Fruit fly (Drosophila melanogaster) whole organism, embryonic: ENCODE data around the gene bbg.

Source experiments
- Atf3 ChIP-seq: fragments of 200-800 bp; sonication (Bioruptor generic); optimal IDR thresholded peaks from 3 replicates; lab custom pipeline; 2016; ENCODE audit warnings: missing biosample characterization, missing genetic modification characterization
- Awh ChIP-seq: fragments of 200-800 bp; sonication (Bioruptor generic); IDR thresholded peaks from 2 replicates; pipeline ENCODE4, ENCODE4 v1.3.6; 2022; ENCODE audit warnings: missing biosample characterization, missing genetic modification characterization
- BEAF-32 ChIP-seq: fragments of 200-800 bp; sonication (Bioruptor generic); optimal IDR thresholded peaks from 3 replicates; lab custom pipeline; 2017; ENCODE audit warnings: missing biosample characterization, missing genetic modification characterization, mild to moderate bottlenecking, moderate library complexity, missing genetic modification reagents
- Bgb ChIP-seq: fragments of 200-800 bp; sonication (Bioruptor generic); IDR thresholded peaks from 2 replicates; pipeline ENCODE4 v1.3.6; 2022; ENCODE audit warnings: missing biosample characterization, missing genetic modification characterization; ENCODE audit not compliant: partially characterized antibody
- Blimp-1 ChIP-seq: fragments of 200-800 bp; sonication (Bioruptor generic); optimal IDR thresholded peaks from 3 replicates; lab custom pipeline; 2018; ENCODE audit warnings: missing biosample characterization, missing genetic modification characterization, mild to moderate bottlenecking, moderate library complexity, missing genetic modification reagents
- CG10209 ChIP-seq: fragments of 200-800 bp; sonication (Bioruptor generic); optimal IDR thresholded peaks from 3 replicates; lab custom pipeline; 2017; ENCODE audit warnings: missing biosample characterization, mild to moderate bottlenecking, missing genetic modification characterization, missing genetic modification reagents
- CG11723 ChIP-seq: fragments of 200-800 bp; sonication (Bioruptor generic); optimal IDR thresholded peaks from 2 replicates; lab custom pipeline; 2017; ENCODE audit warnings: missing biosample characterization, mild to moderate bottlenecking, missing genetic modification characterization
- CG14860 ChIP-seq: fragments of 200-800 bp; sonication (Bioruptor generic); IDR thresholded peaks from 3 replicates; pipeline ENCODE4 v1.3.6; 2022; ENCODE audit warnings: missing biosample characterization, missing genetic modification characterization; ENCODE audit not compliant: partially characterized antibody
- CG15601 ChIP-seq: fragments of 200-800 bp; sonication (Bioruptor generic); optimal IDR thresholded peaks from 3 replicates; lab custom pipeline; 2019; ENCODE audit warnings: missing biosample characterization, mild to moderate bottlenecking, missing genetic modification characterization, moderate library complexity
- CG1603 ChIP-seq: fragments of 200-800 bp; sonication (Bioruptor generic); optimal IDR thresholded peaks from 2 replicates; lab custom pipeline; 2019; ENCODE audit warnings: missing biosample characterization, mild to moderate bottlenecking, missing genetic modification characterization, moderate library complexity
- CG18619 ChIP-seq: fragments of 200-800 bp; sonication (Bioruptor generic); optimal IDR thresholded peaks from 3 replicates; lab custom pipeline; 2017; ENCODE audit warnings: missing biosample characterization, mild to moderate bottlenecking, missing genetic modification characterization
- CG2199 ChIP-seq: fragments of 200-800 bp; sonication (Bioruptor generic); IDR thresholded peaks from 3 replicates; pipeline ENCODE4 v1.3.6; 2022; ENCODE audit warnings: missing biosample characterization, missing genetic modification characterization
- CG3065 ChIP-seq: fragments of 200-800 bp; sonication (Bioruptor generic); optimal IDR thresholded peaks from 2 replicates; lab custom pipeline; 2016; ENCODE audit warnings: missing biosample characterization, missing genetic modification characterization
- CG3281 ChIP-seq: fragments of 200-800 bp; sonication (Bioruptor generic); optimal IDR thresholded peaks from 3 replicates; lab custom pipeline; 2017; ENCODE audit warnings: missing biosample characterization, mild to moderate bottlenecking, missing genetic modification characterization
- CG4404 ChIP-seq: fragments of 200-800 bp; sonication (Bioruptor generic); IDR thresholded peaks from 2 replicates; pipeline ENCODE4 v1.3.6; 2022; ENCODE audit warnings: missing biosample characterization, missing genetic modification characterization
- CG5180 ChIP-seq: fragments of 200-800 bp; sonication (Bioruptor generic); optimal IDR thresholded peaks from 3 replicates; lab custom pipeline; 2017; ENCODE audit warnings: missing biosample characterization, missing genetic modification characterization, mild to moderate bottlenecking, moderate library complexity, missing genetic modification reagents
- CG6654 ChIP-seq: fragments of 200-800 bp; sonication (Bioruptor generic); optimal IDR thresholded peaks from 2 replicates; lab custom pipeline; 2017; ENCODE audit warnings: missing biosample characterization, mild to moderate bottlenecking, missing genetic modification characterization
- CG6854 ChIP-seq: fragments of 200-800 bp; sonication (Bioruptor generic); optimal IDR thresholded peaks from 3 replicates; lab custom pipeline; 2017; ENCODE audit warnings: missing biosample characterization, mild to moderate bottlenecking, missing genetic modification characterization
- CG7987 ChIP-seq: fragments of 200-800 bp; sonication (Bioruptor generic); optimal IDR thresholded peaks from 2 replicates; lab custom pipeline; 2018; ENCODE audit warnings: missing biosample characterization, mild to moderate bottlenecking, missing genetic modification characterization, moderate library complexity
- CG8924 ChIP-seq: fragments of 200-800 bp; optimal IDR thresholded peaks from 3 replicates; lab custom pipeline; 2019; ENCODE audit warnings: missing biosample characterization, mild to moderate bottlenecking, missing genetic modification characterization, moderate library complexity
- CG9609 ChIP-seq: fragments of 200-800 bp; sonication (Bioruptor generic); optimal IDR thresholded peaks from 3 replicates; lab custom pipeline; 2016; ENCODE audit warnings: missing biosample characterization, missing genetic modification characterization
- CHES-1-like ChIP-seq: fragments of 200-800 bp; sonication (Bioruptor generic); optimal IDR thresholded peaks from 2 replicates; lab custom pipeline; 2016; ENCODE audit warnings: missing biosample characterization, missing genetic modification characterization
- CTCF ChIP-seq: fragments of 200-800 bp; sonication (Bioruptor generic); optimal IDR thresholded peaks from 2 replicates; lab custom pipeline; 2017; ENCODE audit warnings: missing biosample characterization, mild to moderate bottlenecking, missing genetic modification characterization, moderate library complexity
- Camta ChIP-seq: fragments of 200-800 bp; sonication (Bioruptor generic); optimal IDR thresholded peaks from 2 replicates; lab custom pipeline; 2016; ENCODE audit warnings: missing biosample characterization, missing genetic modification characterization
- Dad ChIP-seq: fragments of 200-800 bp; sonication (Bioruptor generic); optimal IDR thresholded peaks from 3 replicates; lab custom pipeline; 2016; ENCODE audit warnings: missing biosample characterization, missing genetic modification characterization
- E2f2 ChIP-seq: fragments of 200-800 bp; sonication (Bioruptor generic); IDR thresholded peaks from 2 replicates; pipeline ENCODE4 v1.3.6; 2022; ENCODE audit warnings: missing biosample characterization, missing genetic modification characterization
- ERR ChIP-seq: fragments of 200-800 bp; sonication (Bioruptor generic); optimal IDR thresholded peaks from 2 replicates; lab custom pipeline; 2016; ENCODE audit warnings: missing biosample characterization, missing genetic modification characterization
- Ets65A ChIP-seq: fragments of 200-800 bp; sonication (Bioruptor generic); peaks from one replicate; lab custom pipeline; 2016; ENCODE audit warnings: missing biosample characterization, missing genetic modification characterization
- Fer1 ChIP-seq: fragments of 200-800 bp; sonication (Bioruptor generic); optimal IDR thresholded peaks from 2 replicates; lab custom pipeline; 2017; ENCODE audit warnings: missing biosample characterization, mild to moderate bottlenecking, missing genetic modification characterization
- Hsf ChIP-seq: fragments of 200-800 bp; sonication (Bioruptor generic); optimal IDR thresholded peaks from 3 replicates; lab custom pipeline; 2016; ENCODE audit warnings: missing biosample characterization, missing genetic modification characterization
- Lim3 ChIP-seq: fragments of 200-800 bp; sonication (Bioruptor generic); IDR thresholded peaks from 2 replicates; pipeline ENCODE4 v1.3.6; 2022; ENCODE audit warnings: missing biosample characterization, missing genetic modification characterization
- MESR4 ChIP-seq: fragments of 200-800 bp; sonication (Bioruptor generic); optimal IDR thresholded peaks from 2 replicates; lab custom pipeline; 2018; ENCODE audit warnings: missing biosample characterization, mild to moderate bottlenecking, missing genetic modification characterization, moderate library complexity
- Sox100B ChIP-seq: fragments of 200-800 bp; sonication (Bioruptor generic); optimal IDR thresholded peaks from 3 replicates; lab custom pipeline; 2018; ENCODE audit warnings: missing biosample characterization, mild to moderate bottlenecking, missing genetic modification characterization
- Sry-β ChIP-seq: fragments of 200-800 bp; sonication (Bioruptor generic); optimal IDR thresholded peaks from 2 replicates; lab custom pipeline; 2018; ENCODE audit warnings: missing biosample characterization, mild to moderate bottlenecking, missing genetic modification characterization, moderate library complexity
- Trl ChIP-seq, 3 experiments: fragments of >200 bp in 2 of 3; fragments of 200-800 bp in 1 of 3; sonication (Bioruptor generic) in 1 of 3; optimal IDR thresholded peaks; 2 replicates in 1 of 3; 3 replicates in 2 of 3; lab custom pipeline; 2016 to 2017; ENCODE audit warnings: missing biosample characterization in 1 of 3, missing genetic modification characterization in 1 of 3
- Xrp1 ChIP-seq: fragments of 200-800 bp; sonication (Bioruptor generic); IDR thresholded peaks from 2 replicates; pipeline ENCODE4 v1.3.6; 2022; ENCODE audit warnings: missing biosample characterization, missing genetic modification characterization
- ato ChIP-seq: fragments of 200-800 bp; sonication (Bioruptor generic); IDR thresholded peaks from 2 replicates; pipeline ENCODE4 v1.3.6; 2022; ENCODE audit warnings: missing biosample characterization, missing genetic modification characterization; ENCODE audit not compliant: partially characterized antibody
- dan ChIP-seq: fragments of 200-800 bp; sonication (Bioruptor generic); IDR thresholded peaks from 2 replicates; pipeline ENCODE4 v1.3.6; 2022; ENCODE audit warnings: missing biosample characterization, missing genetic modification characterization
- dmrt11E ChIP-seq: fragments of 200-800 bp; sonication (Bioruptor generic); optimal IDR thresholded peaks from 3 replicates; lab custom pipeline; 2018; ENCODE audit warnings: missing biosample characterization, mild to moderate bottlenecking, missing genetic modification characterization, moderate library complexity
- gt ChIP-seq: fragments of 200-800 bp; sonication (Bioruptor generic); IDR thresholded peaks from 2 replicates; pipeline ENCODE4 v1.3.6; 2022; ENCODE audit warnings: missing biosample characterization, missing genetic modification characterization
- kah ChIP-seq: fragments of 200-800 bp; sonication (Bioruptor generic); optimal IDR thresholded peaks from 2 replicates; lab custom pipeline; 2018; ENCODE audit warnings: missing biosample characterization, mild to moderate bottlenecking, missing genetic modification characterization
- kni ChIP-seq: fragments of 200-800 bp; sonication (Bioruptor generic); optimal IDR thresholded peaks from 3 replicates; lab custom pipeline; 2017; ENCODE audit warnings: mild to moderate bottlenecking, missing biosample characterization, missing genetic modification reagents, missing genetic modification characterization
- luna ChIP-seq: fragments of 200-800 bp; sonication (Bioruptor generic); optimal IDR thresholded peaks from 2 replicates; lab custom pipeline; 2016; ENCODE audit warnings: missing biosample characterization, missing genetic modification characterization
- mam ChIP-seq: fragments of 200-800 bp; sonication (Bioruptor generic); optimal IDR thresholded peaks from 3 replicates; lab custom pipeline; 2016; ENCODE audit warnings: missing biosample characterization, missing genetic modification characterization
- pita ChIP-seq: fragments of 200-800 bp; sonication (Bioruptor generic); optimal IDR thresholded peaks from 2 replicates; lab custom pipeline; 2017; ENCODE audit warnings: missing biosample characterization, mild to moderate bottlenecking, missing genetic modification characterization
- run ChIP-seq: fragments of 200-800 bp; sonication (Bioruptor generic); optimal IDR thresholded peaks from 3 replicates; lab custom pipeline; 2018; ENCODE audit warnings: missing biosample characterization, mild to moderate bottlenecking, missing genetic modification characterization
- scrt ChIP-seq: fragments of 200-800 bp; sonication (Bioruptor generic); optimal IDR thresholded peaks from 2 replicates; lab custom pipeline; 2018; ENCODE audit warnings: missing biosample characterization, mild to moderate bottlenecking, missing genetic modification characterization, moderate library complexity
- sim ChIP-seq: fragments of 200-800 bp; sonication (Bioruptor generic); IDR thresholded peaks from 2 replicates; pipeline ENCODE4 v1.3.6; 2022; ENCODE audit warnings: missing biosample characterization, missing genetic modification characterization
- sisA ChIP-seq: fragments of 200-800 bp; sonication (Bioruptor generic); IDR thresholded peaks from 2 replicates; pipeline ENCODE4 v1.3.6; 2022; ENCODE audit warnings: missing biosample characterization, missing genetic modification characterization
- sr ChIP-seq: fragments of 200-800 bp; sonication (Bioruptor generic); IDR thresholded peaks from 3 replicates; pipeline ENCODE4 v1.3.6; 2022; ENCODE audit warnings: missing biosample characterization, missing genetic modification characterization
- tup ChIP-seq: fragments of 200-800 bp; sonication (Bioruptor generic); optimal IDR thresholded peaks from 2 replicates; lab custom pipeline; 2016; ENCODE audit warnings: missing biosample characterization, mild to moderate bottlenecking, missing genetic modification characterization, moderate library complexity
- wdn ChIP-seq: fragments of 200-800 bp; sonication (Bioruptor generic); IDR thresholded peaks from 2 replicates; pipeline ENCODE4 v1.3.6; 2022; ENCODE audit warnings: missing biosample characterization, missing genetic modification characterization

Gene bbg

dm6 chr3L:14364701-14365100 lies 171.4 kb downstream of the bbg start (continued):
- no peak for TF ChIP-seq wdn (GFP tag; lab: Robert Waterston, UW)
- TF ChIP-seq CG7987: no peak
- no peak for TF ChIP-seq mam
- TF ChIP-seq luna (GFP tag; lab: Kevin White, UChicago): no peak
- TF ChIP-seq Camta (GFP tag; lab: Kevin White, UChicago): peak; percentile 45
- no peak for TF ChIP-seq CG2199 (GFP tag; lab: Robert Waterston, UW)
- no peak for TF ChIP-seq Lim3 (GFP tag; lab: Robert Waterston, UW)
- peak; percentile 19 for TF ChIP-seq Dad (GFP tag; lab: Kevin White, UChicago)
- no peak for TF ChIP-seq ERR (GFP tag; lab: Kevin White, UChicago)
- TF ChIP-seq Trl (optimal IDR thresholded peaks at IDR 0.05; lab: Kevin White, UChicago): no peak
- TF ChIP-seq Trl (GFP tag; optimal IDR thresholded peaks at IDR 0.05; lab: Kevin White, UChicago): no peak
- TF ChIP-seq CG3065 (GFP tag; lab: Kevin White, UChicago): no peak
- TF ChIP-seq CG6654: no peak
- no peak for TF ChIP-seq dan (GFP tag; lab: Robert Waterston, UW)
- TF ChIP-seq pita (GFP tag; lab: Kevin White, UChicago): no peak
- TF ChIP-seq CTCF (GFP tag; lab: Kevin White, UChicago): no peak
- TF ChIP-seq Awh (GFP tag; lab: Robert Waterston, UW): no peak
- no peak for TF ChIP-seq Ets65A (GFP tag; lab: Kevin White, UChicago)
- no peak for TF ChIP-seq sr (GFP tag; lab: Robert Waterston, UW)
- no peak for TF ChIP-seq CG6854 (GFP tag; lab: Kevin White, UChicago)
- TF ChIP-seq CG18619 (GFP tag; lab: Kevin White, UChicago): no peak
- no peak for TF ChIP-seq scrt (GFP tag; lab: Kevin White, UChicago)
- TF ChIP-seq Sry-β (GFP tag; lab: Kevin White, UChicago): no peak
- TF ChIP-seq ato (GFP tag; lab: Robert Waterston, UW): no peak
- TF ChIP-seq Sox100B (GFP tag; lab: Kevin White, UChicago): no peak
- no peak for TF ChIP-seq MESR4 (GFP tag; lab: Kevin White, UChicago)
- no peak for TF ChIP-seq CG3281 (GFP tag; lab: Kevin White, UChicago)
- peak; percentile 11 for TF ChIP-seq CG8924 (tag; lab: Kevin White, UChicago)
- TF ChIP-seq run (tag; lab: Kevin White, UChicago): no peak
- TF ChIP-seq kah (GFP tag; lab: Kevin White, UChicago): no peak
- no peak for TF ChIP-seq Bgb
- 0 out of 2 replicates have a peak, but pooled peaks have one; percentile 27 for TF ChIP-seq sim (GFP tag; lab: Robert Waterston, UW)
- peak; percentile 83 for TF ChIP-seq Xrp1
- TF ChIP-seq gt (GFP tag; lab: Robert Waterston, UW): no peak
- no peak for TF ChIP-seq sisA (GFP tag; lab: Robert Waterston, UW)
- TF ChIP-seq tup: no peak
- no peak for TF ChIP-seq kni
- peak; percentile 30 for TF ChIP-seq CG1603 (tag; lab: Kevin White, UChicago)
- peak; percentile 53 for TF ChIP-seq CG4404
- TF ChIP-seq CG14860: no peak
- TF ChIP-seq Fer1 (GFP tag; lab: Kevin White, UChicago): no peak
- TF ChIP-seq dmrt11E (tag; lab: Kevin White, UChicago): peak; percentile 91
- TF ChIP-seq Blimp-1 (GFP tag; lab: Kevin White, UChicago): peak; percentile 47
- peak; percentile 49 for TF ChIP-seq CG15601 (tag; lab: Kevin White, UChicago)
- no peak for TF ChIP-seq CHES-1-like (GFP tag; lab: Kevin White, UChicago)
- peak; percentile 19 for TF ChIP-seq CG10209 (GFP tag; lab: Kevin White, UChicago)
- TF ChIP-seq Atf3 (GFP tag; lab: Kevin White, UChicago): no peak
- TF ChIP-seq BEAF-32 (GFP tag; lab: Kevin White, UChicago): no peak
- peak; percentile 23 for TF ChIP-seq CG9609 (GFP tag; lab: Kevin White, UChicago)
- TF ChIP-seq E2f2 (GFP tag; lab: Robert Waterston, UW): no peak
- TF ChIP-seq Hsf (GFP tag; lab: Kevin White, UChicago): peak; percentile 61
- TF ChIP-seq CG5180 (GFP tag; lab: Kevin White, UChicago): no peak
- TF ChIP-seq CG11723 (GFP tag; lab: Kevin White, UChicago): no peak
